Worm (Caenorhabditis elegans) whole organism, L3 larva: ENCODE results near the gene C14C6.3.

Source experiments
- R02D3.7 ChIP-seq: fragments of 150-350 bp; optimal IDR thresholded peaks from 2 replicates; lab custom pipeline; 2014; ENCODE audit warnings: missing biosample characterization, missing genetic modification characterization
- ama-1 ChIP-seq: fragments of 150-350 bp; optimal IDR thresholded peaks from 2 replicates; lab custom pipeline; 2018
- ceh-16 ChIP-seq: sonication (generic microtip); optimal IDR thresholded peaks from 2 replicates; lab custom pipeline; 2017; ENCODE audit warnings: missing biosample characterization, missing genetic modification characterization
- ceh-28 ChIP-seq: fragments of 150-350 bp; optimal IDR thresholded peaks from 2 replicates; lab custom pipeline; 2014; ENCODE audit warnings: missing biosample characterization, missing genetic modification reagents, missing genetic modification characterization
- ceh-82 ChIP-seq: fragments of 150-350 bp; optimal IDR thresholded peaks from 2 replicates; lab custom pipeline; 2014; ENCODE audit warnings: missing biosample characterization, missing genetic modification characterization
- ceh-9 ChIP-seq: sonication (generic microtip); optimal IDR thresholded peaks from 2 replicates; lab custom pipeline; 2018; ENCODE audit warnings: missing biosample characterization, missing genetic modification characterization
- daf-12 ChIP-seq: fragments of 150-350 bp; optimal IDR thresholded peaks from 2 replicates; lab custom pipeline; 2014; ENCODE audit warnings: missing biosample characterization, missing genetic modification reagents, missing genetic modification characterization
- egl-27 ChIP-seq: sonication (generic microtip); optimal IDR thresholded peaks from 4 replicates; lab custom pipeline; 2017; ENCODE audit warnings: missing biosample characterization, missing genetic modification reagents, missing genetic modification characterization
- elt-1 ChIP-seq: fragments of 150-350 bp; optimal IDR thresholded peaks from 2 replicates; lab custom pipeline; 2014; ENCODE audit warnings: missing biosample characterization, missing genetic modification characterization
- elt-2 ChIP-seq: sonication (generic microtip); optimal IDR thresholded peaks from 2 replicates; lab custom pipeline; 2016; ENCODE audit warnings: missing genetic modification reagents, mild to moderate bottlenecking, missing genetic modification characterization, missing compliant biosample characterization
- elt-3 ChIP-seq, 3 experiments: fragments of 150-350 bp in 1 of 3; sonication (generic microtip) in 2 of 3; optimal IDR thresholded peaks; 2 replicates in 2 of 3; 4 replicates in 1 of 3; lab custom pipeline; 2014 to 2017; ENCODE audit warnings: missing biosample characterization in 3 of 3, missing genetic modification characterization in 3 of 3
- eor-1 ChIP-seq, 2 experiments: fragments of 150-350 bp; optimal IDR thresholded peaks; 2 replicates each; lab custom pipeline; 2014 to 2018; ENCODE audit warnings: missing biosample characterization in 2 of 2, missing genetic modification characterization in 2 of 2
- fkh-10 ChIP-seq: sonication (generic microtip); optimal IDR thresholded peaks from 2 replicates; lab custom pipeline; 2017; ENCODE audit warnings: missing biosample characterization, missing genetic modification reagents, missing genetic modification characterization
- fkh-2 ChIP-seq: fragments of 150-350 bp; optimal IDR thresholded peaks from 2 replicates; lab custom pipeline; 2014; ENCODE audit warnings: missing biosample characterization, missing genetic modification reagents, missing genetic modification characterization
- hmg-11 ChIP-seq: sonication (generic microtip); optimal IDR thresholded peaks from 2 replicates; lab custom pipeline; 2016; ENCODE audit warnings: missing genetic modification characterization, missing compliant biosample characterization
- jun-1 ChIP-seq: fragments of 150-350 bp; optimal IDR thresholded peaks from 2 replicates; lab custom pipeline; 2014; ENCODE audit warnings: missing biosample characterization, missing genetic modification reagents, missing genetic modification characterization
- lin-15B ChIP-seq: fragments of 150-350 bp; optimal IDR thresholded peaks from 2 replicates; lab custom pipeline; 2014; ENCODE audit warnings: missing biosample characterization, missing genetic modification characterization
- lsy-12 ChIP-seq: sonication (generic microtip); optimal IDR thresholded peaks from 2 replicates; lab custom pipeline; 2016; ENCODE audit warnings: mild to moderate bottlenecking, missing genetic modification characterization, missing compliant biosample characterization
- mdl-1 ChIP-seq: fragments of 150-350 bp; optimal IDR thresholded peaks from 2 replicates; lab custom pipeline; 2014; ENCODE audit warnings: missing biosample characterization, missing genetic modification characterization
- mml-1 ChIP-seq: fragments of 150-350 bp; sonication (generic microtip); optimal IDR thresholded peaks from 3 replicates; lab custom pipeline; 2014; ENCODE audit warnings: missing biosample characterization, missing genetic modification characterization
- nhr-23 ChIP-seq: fragments of 150-350 bp; optimal IDR thresholded peaks from 2 replicates; lab custom pipeline; 2014; ENCODE audit warnings: missing biosample characterization, missing genetic modification reagents, missing genetic modification characterization
- nhr-25 ChIP-seq: sonication (generic microtip); optimal IDR thresholded peaks from 2 replicates; lab custom pipeline; 2017; ENCODE audit warnings: missing biosample characterization, missing genetic modification characterization
- nhr-28 ChIP-seq: fragments of 150-350 bp; optimal IDR thresholded peaks from 2 replicates; lab custom pipeline; 2014; ENCODE audit warnings: missing biosample characterization, missing genetic modification characterization
- nhr-43 ChIP-seq: sonication (generic microtip); optimal IDR thresholded peaks from 2 replicates; lab custom pipeline; 2016; ENCODE audit warnings: mild to moderate bottlenecking, missing genetic modification characterization, missing compliant biosample characterization; ENCODE audit not compliant: poor library complexity, severe bottlenecking
- nhr-67 ChIP-seq: fragments of 150-350 bp; optimal IDR thresholded peaks from 2 replicates; lab custom pipeline; 2014; ENCODE audit warnings: missing biosample characterization, missing genetic modification characterization
- nhr-76 ChIP-seq: fragments of 150-350 bp; sonication (generic microtip); optimal IDR thresholded peaks from 5 replicates; lab custom pipeline; 2014; ENCODE audit warnings: missing biosample characterization, missing genetic modification characterization
- nhr-77 ChIP-seq: fragments of 150-350 bp; optimal IDR thresholded peaks from 2 replicates; lab custom pipeline; 2014; ENCODE audit warnings: missing biosample characterization, missing genetic modification characterization
- pha-4 ChIP-seq: fragments of 150-350 bp; optimal IDR thresholded peaks from 2 replicates; lab custom pipeline; 2014; ENCODE audit warnings: missing biosample characterization, missing genetic modification reagents, missing genetic modification characterization
- pqm-1 ChIP-seq: fragments of 150-350 bp; optimal IDR thresholded peaks from 2 replicates; lab custom pipeline; 2017; ENCODE audit warnings: missing biosample characterization, missing genetic modification characterization, inconsistent platforms
- sea-2 ChIP-seq: fragments of 150-350 bp; sonication (generic microtip); optimal IDR thresholded peaks from 4 replicates; lab custom pipeline; 2014; ENCODE audit warnings: missing biosample characterization, missing genetic modification reagents, missing genetic modification characterization
- skn-1 ChIP-seq: fragments of 150-350 bp; optimal IDR thresholded peaks from 2 replicates; lab custom pipeline; 2014; ENCODE audit warnings: missing biosample characterization, missing genetic modification characterization
- snpc-4 ChIP-seq: fragments of 150-350 bp; optimal IDR thresholded peaks from 2 replicates; lab custom pipeline; 2014; ENCODE audit warnings: missing biosample characterization, missing genetic modification characterization
- unc-39 ChIP-seq: sonication (generic microtip); optimal IDR thresholded peaks from 4 replicates; lab custom pipeline; 2017; ENCODE audit warnings: missing biosample characterization, missing genetic modification characterization
- unc-62 ChIP-seq: fragments of 150-350 bp; sonication (generic microtip); optimal IDR thresholded peaks from 4 replicates; lab custom pipeline; 2014; ENCODE audit warnings: missing biosample characterization, missing genetic modification reagents, missing genetic modification characterization
- zag-1 ChIP-seq: fragments of 150-350 bp; optimal IDR thresholded peaks from 2 replicates; lab custom pipeline; 2014; ENCODE audit warnings: missing biosample characterization, missing genetic modification characterization
- ztf-4 ChIP-seq: fragments of 150-350 bp; optimal IDR thresholded peaks from 2 replicates; lab custom pipeline; 2014; ENCODE audit warnings: missing biosample characterization, missing genetic modification characterization

C14C6.3 gene

ce11 chrV:543169-543568 lies at the start of gene C14C6.3:
TSS of gene C14C6.3 (plus strand) at chrV:543469.
- TF ChIP-seq lin-15B (tag; lab: Kevin White, UChicago) = no peak
- TF ChIP-seq ceh-82 (tag; lab: Kevin White, UChicago) = no peak
- no peak for TF ChIP-seq daf-12
- TF ChIP-seq ztf-4 (tag; lab: Kevin White, UChicago) = no peak
- TF ChIP-seq zag-1 (tag; lab: Kevin White, UChicago) = no peak
- no peak for TF ChIP-seq ama-1 (lab: Kevin White, UChicago)
- TF ChIP-seq elt-1 (tag; lab: Kevin White, UChicago) = peak; percentile 64
- no peak for TF ChIP-seq nhr-43 (tag; lab: Kevin White, UChicago)

- TF ChIP-seq hmg-11 (no peak), zag-1 (tag; lab: Kevin White, UChicago) (no peak), nhr-23 (peak; percentile 30), pha-4 (tag; lab: Kevin White, UChicago) (peak; percentile 47), jun-1 (peak; percentile 40), elt-3 (tag; optimal IDR thresholded peaks at IDR 0.05; lab: Kevin White, UChicago) (peak in 2 of 3 experiments; percentile 33 to 43), elt-2 (tag; lab: Kevin White, UChicago) (peak; percentile 70), ceh-28 (peak; percentile 66), pqm-1 (tag; lab: Kevin White, UChicago) (peak; percentile 30)
Observed at ce11 chrV:494284-494683, 49.0 kb upstream of the C14C6.3 start, which contains the start of gene nhr-131. TSS of gene nhr-131 (plus strand) at chrV:494370.

ce11 chrV:497399-497798 lies 45.9 kb upstream of the C14C6.3 start, which contains the start of gene T01G6.1:
TSS of gene T01G6.1 (plus strand) at chrV:497699.
- TF ChIP-seq ceh-16 = no peak
- TF ChIP-seq ceh-82 (tag; lab: Kevin White, UChicago) = no peak
- TF ChIP-seq daf-12 = no peak
- TF ChIP-seq nhr-77 (tag; lab: Kevin White, UChicago) = no peak
- no peak for TF ChIP-seq nhr-28 (tag; lab: Kevin White, UChicago)
- TF ChIP-seq lin-15B (tag; lab: Kevin White, UChicago) = no peak
- TF ChIP-seq eor-1 (tag; optimal IDR thresholded peaks at IDR 0.05; lab: Kevin White, UChicago) = no peak
- no peak for TF ChIP-seq R02D3.7 (tag; lab: Kevin White, UChicago)
- no peak for TF ChIP-seq pqm-1 (tag; lab: Kevin White, UChicago)
- TF ChIP-seq elt-3 (tag; optimal IDR thresholded peaks at IDR 0.05; lab: Kevin White, UChicago) = no peak
- TF ChIP-seq ama-1 (lab: Kevin White, UChicago) = no peak
- TF ChIP-seq mml-1 (tag; lab: Kevin White, UChicago) = no peak
- TF ChIP-seq unc-62 = no peak

- TF ChIP-seq mdl-1 (tag; lab: Kevin White, UChicago) = no peak
- TF ChIP-seq nhr-43 (tag; lab: Kevin White, UChicago) = no peak
Observed at ce11 chrV:500535-500934, 42.7 kb upstream of the C14C6.3 start.

- TF ChIP-seq mdl-1 (tag; lab: Kevin White, UChicago) = no peak
- TF ChIP-seq snpc-4 (tag; lab: Kevin White, UChicago) = no peak
- no peak for TF ChIP-seq fkh-10
- TF ChIP-seq sea-2 (GFP tag; lab: Kevin White, UChicago) = no peak
- no peak for TF ChIP-seq skn-1 (tag; lab: Kevin White, UChicago)
- TF ChIP-seq nhr-76 (tag; lab: Kevin White, UChicago) = no peak
- no peak for TF ChIP-seq lsy-12 (tag; lab: Kevin White, UChicago)
- no peak for TF ChIP-seq unc-39
- TF ChIP-seq, all 47 proteins: peak for 0
Observed at ce11 chrV:501230-501629, 42.0 kb upstream of the C14C6.3 start, which contains the start of gene str-256. TSS of gene str-256 (minus strand) at chrV:501330.

- no peak for TF ChIP-seq nhr-28 (tag; lab: Kevin White, UChicago)
- TF ChIP-seq eor-1 (tag; optimal IDR thresholded peaks at IDR 0.05; lab: Kevin White, UChicago) = no peak
- no peak for TF ChIP-seq ceh-82 (tag; lab: Kevin White, UChicago)
- no peak for TF ChIP-seq nhr-25 (tag; lab: Kevin White, UChicago)
- no peak for TF ChIP-seq R02D3.7 (tag; lab: Kevin White, UChicago)
- TF ChIP-seq nhr-77 (tag; lab: Kevin White, UChicago) = no peak
- TF ChIP-seq unc-62 = no peak
- TF ChIP-seq lin-15B (tag; lab: Kevin White, UChicago) = no peak
- no peak for TF ChIP-seq zag-1 (tag; lab: Kevin White, UChicago)
- no peak for TF ChIP-seq fkh-2 (tag; lab: Kevin White, UChicago)
- no peak for TF ChIP-seq fkh-10
- no peak for TF ChIP-seq snpc-4 (tag; lab: Kevin White, UChicago)
- TF ChIP-seq elt-2 (tag; lab: Kevin White, UChicago) = no peak
- no peak for TF ChIP-seq nhr-67 (tag; lab: Kevin White, UChicago)
- TF ChIP-seq egl-27 = no peak
- no peak for TF ChIP-seq skn-1 (tag; lab: Kevin White, UChicago)
- no peak for TF ChIP-seq mml-1 (tag; lab: Kevin White, UChicago)
- TF ChIP-seq ztf-4 (tag; lab: Kevin White, UChicago) = no peak
- no peak for TF ChIP-seq ceh-9
Observed at ce11 chrV:502803-503273, 40.4 kb upstream of the C14C6.3 start, which contains the start of gene T01G6.10. TSS of gene T01G6.10 (minus strand) at chrV:503223.
